Worm (Caenorhabditis elegans) whole organism, L2 larva: ENCODE results near the gene F40F4.7.

ENCODE experiments used
- C34F6.9 ChIP-seq: fragments of 150-350 bp; optimal IDR thresholded peaks from 2 replicates; lab custom pipeline; 2014; ENCODE audit warnings: missing biosample characterization, missing genetic modification characterization
- R02D3.7 ChIP-seq: fragments of 150-350 bp; optimal IDR thresholded peaks from 2 replicates; lab custom pipeline; 2014; ENCODE audit warnings: missing biosample characterization, missing genetic modification characterization
- unc-62 ChIP-seq: fragments of 150-350 bp; optimal IDR thresholded peaks from 2 replicates; lab custom pipeline; 2014; ENCODE audit warnings: missing biosample characterization, missing genetic modification reagents, missing genetic modification characterization

- TF ChIP-seq unc-62 (no peak), R02D3.7 (tag; lab: Kevin White, UChicago) (no peak), C34F6.9 (tag; lab: Kevin White, UChicago) (no peak)
Measured at ce11 chrX:3243614-3244013, 2.1 kb downstream of the F40F4.7 start, which contains the start of gene irg-7.
